Fruit fly (Drosophila melanogaster) whole organism, embryonic: ENCODE data around the gene Parg.

Source experiments
- Ada2b ChIP-seq: fragments of 200-800 bp; sonication (Bioruptor generic); IDR thresholded peaks from 2 replicates; pipeline ENCODE4 v1.3.6; 2022; ENCODE audit warnings: missing biosample characterization, missing genetic modification characterization
- Aef1 ChIP-seq: fragments of 200-800 bp; sonication (Bioruptor generic); IDR thresholded peaks from 3 replicates; pipeline ENCODE4 v1.3.6; 2022; ENCODE audit warnings: missing biosample characterization, missing genetic modification characterization
- B-H2 ChIP-seq: fragments of 200-800 bp; sonication (Bioruptor generic); optimal IDR thresholded peaks from 2 replicates; lab custom pipeline; 2018; ENCODE audit warnings: missing biosample characterization, mild to moderate bottlenecking, missing genetic modification characterization
- BEAF-32 ChIP-seq: fragments of 200-800 bp; sonication (Bioruptor generic); optimal IDR thresholded peaks from 3 replicates; lab custom pipeline; 2017; ENCODE audit warnings: missing biosample characterization, missing genetic modification characterization, mild to moderate bottlenecking, moderate library complexity, missing genetic modification reagents
- CG10543 ChIP-seq: fragments of 200-800 bp; sonication (Bioruptor generic); optimal IDR thresholded peaks from 3 replicates; lab custom pipeline; 2017; ENCODE audit warnings: missing biosample characterization, mild to moderate bottlenecking, missing genetic modification characterization, moderate library complexity
- CG11093 ChIP-seq: fragments of 200-800 bp; sonication (Bioruptor generic); IDR thresholded peaks from 3 replicates; pipeline ENCODE4 v1.3.6; 2022; ENCODE audit warnings: missing biosample characterization, missing genetic modification characterization
- CG11398 ChIP-seq: fragments of 200-800 bp; sonication (Bioruptor generic); optimal IDR thresholded peaks from 2 replicates; lab custom pipeline; 2016; ENCODE audit warnings: missing biosample characterization, missing genetic modification characterization
- CG11723 ChIP-seq: fragments of 200-800 bp; sonication (Bioruptor generic); optimal IDR thresholded peaks from 2 replicates; lab custom pipeline; 2017; ENCODE audit warnings: missing biosample characterization, mild to moderate bottlenecking, missing genetic modification characterization
- CG12104 ChIP-seq: fragments of 200-800 bp; sonication (Bioruptor generic); optimal IDR thresholded peaks from 3 replicates; lab custom pipeline; 2016; ENCODE audit warnings: missing biosample characterization, missing genetic modification characterization
- CG13123 ChIP-seq: fragments of 200-800 bp; sonication (Bioruptor generic); optimal IDR thresholded peaks from 2 replicates; lab custom pipeline; 2016; ENCODE audit warnings: missing biosample characterization, missing genetic modification characterization
- CG14860 ChIP-seq: fragments of 200-800 bp; sonication (Bioruptor generic); IDR thresholded peaks from 3 replicates; pipeline ENCODE4 v1.3.6; 2022; ENCODE audit warnings: missing biosample characterization, missing genetic modification characterization; ENCODE audit not compliant: partially characterized antibody
- CG15601 ChIP-seq: fragments of 200-800 bp; sonication (Bioruptor generic); optimal IDR thresholded peaks from 3 replicates; lab custom pipeline; 2019; ENCODE audit warnings: missing biosample characterization, mild to moderate bottlenecking, missing genetic modification characterization, moderate library complexity
- CG16863 ChIP-seq: fragments of 200-800 bp; sonication (Bioruptor generic); optimal IDR thresholded peaks from 3 replicates; lab custom pipeline; 2016; ENCODE audit warnings: missing biosample characterization, missing genetic modification characterization
- CG17568 ChIP-seq: fragments of 200-800 bp; sonication (Bioruptor generic); optimal IDR thresholded peaks from 2 replicates; lab custom pipeline; 2018; ENCODE audit warnings: missing biosample characterization, mild to moderate bottlenecking, missing genetic modification characterization, moderate library complexity
- CG30403 ChIP-seq: fragments of 200-800 bp; sonication (Bioruptor generic); optimal IDR thresholded peaks from 3 replicates; lab custom pipeline; 2016; ENCODE audit warnings: missing biosample characterization, missing genetic modification characterization
- CG3065 ChIP-seq: fragments of 200-800 bp; sonication (Bioruptor generic); optimal IDR thresholded peaks from 2 replicates; lab custom pipeline; 2016; ENCODE audit warnings: missing biosample characterization, missing genetic modification characterization
- CG32532 ChIP-seq: fragments of 200-800 bp; sonication (Bioruptor generic); IDR thresholded peaks from 2 replicates; pipeline ENCODE4 v1.3.6; 2022; ENCODE audit warnings: missing biosample characterization, missing genetic modification characterization
- CG33557 ChIP-seq: fragments of 200-800 bp; sonication (Bioruptor generic); optimal IDR thresholded peaks from 2 replicates; lab custom pipeline; 2019; ENCODE audit warnings: missing biosample characterization, mild to moderate bottlenecking, missing genetic modification characterization, moderate library complexity
- CG34224 ChIP-seq: fragments of 200-800 bp; sonication (Bioruptor generic); IDR thresholded peaks from 3 replicates; pipeline ENCODE4 v1.3.6; 2022; ENCODE audit warnings: missing biosample characterization, missing genetic modification characterization; ENCODE audit not compliant: partially characterized antibody
- CG34422 ChIP-seq: fragments of 200-800 bp; sonication (Bioruptor generic); IDR thresholded peaks from 3 replicates; pipeline ENCODE4 v1.3.6; 2022; ENCODE audit warnings: missing biosample characterization, missing genetic modification characterization
- CG6813 ChIP-seq: fragments of 200-800 bp; sonication (Bioruptor generic); optimal IDR thresholded peaks from 2 replicates; lab custom pipeline; 2017; ENCODE audit warnings: missing biosample characterization, missing genetic modification characterization, mild to moderate bottlenecking, moderate library complexity, missing genetic modification reagents
- CG8388 ChIP-seq: fragments of 200-800 bp; sonication (Bioruptor generic); optimal IDR thresholded peaks from 2 replicates; lab custom pipeline; 2019; ENCODE audit warnings: missing biosample characterization, mild to moderate bottlenecking, missing genetic modification characterization, moderate library complexity
- CG8924 ChIP-seq: fragments of 200-800 bp; optimal IDR thresholded peaks from 3 replicates; lab custom pipeline; 2019; ENCODE audit warnings: missing biosample characterization, mild to moderate bottlenecking, missing genetic modification characterization, moderate library complexity
- Chrac-16 ChIP-seq: fragments of 200-800 bp; sonication (Bioruptor generic); optimal IDR thresholded peaks from 3 replicates; lab custom pipeline; 2016; ENCODE audit warnings: missing biosample characterization, missing genetic modification characterization
- CkIIα-i1 ChIP-seq: fragments of 200-800 bp; sonication (Bioruptor generic); IDR thresholded peaks from 2 replicates; pipeline ENCODE4 v1.3.6; 2022; ENCODE audit warnings: missing biosample characterization, missing genetic modification characterization
- Dad ChIP-seq: fragments of 200-800 bp; sonication (Bioruptor generic); optimal IDR thresholded peaks from 3 replicates; lab custom pipeline; 2016; ENCODE audit warnings: missing biosample characterization, missing genetic modification characterization
- Fer1 ChIP-seq: fragments of 200-800 bp; sonication (Bioruptor generic); optimal IDR thresholded peaks from 2 replicates; lab custom pipeline; 2017; ENCODE audit warnings: missing biosample characterization, mild to moderate bottlenecking, missing genetic modification characterization
- Nf-YC ChIP-seq: fragments of 200-800 bp; optimal IDR thresholded peaks from 3 replicates; lab custom pipeline; 2019; ENCODE audit warnings: missing biosample characterization, mild to moderate bottlenecking, missing genetic modification characterization, moderate library complexity
- Taf1 ChIP-seq: fragments of 200-800 bp; sonication (Bioruptor generic); IDR thresholded peaks from 2 replicates; pipeline ENCODE4 v1.3.6; 2022; ENCODE audit warnings: missing biosample characterization, missing genetic modification characterization
- YL-1 ChIP-seq: fragments of 200-800 bp; sonication (Bioruptor generic); optimal IDR thresholded peaks from 3 replicates; lab custom pipeline; 2017; ENCODE audit warnings: missing biosample characterization, mild to moderate bottlenecking, missing genetic modification characterization
- amos ChIP-seq: fragments of 200-800 bp; sonication (Bioruptor generic); IDR thresholded peaks from 2 replicates; pipeline ENCODE4 v1.3.6; 2022; ENCODE audit warnings: missing biosample characterization, missing genetic modification characterization; ENCODE audit not compliant: partially characterized antibody
- ash1 ChIP-seq: fragments of 200-800 bp; sonication (Bioruptor generic); optimal IDR thresholded peaks from 2 replicates; lab custom pipeline; 2018; ENCODE audit warnings: missing biosample characterization, mild to moderate bottlenecking, missing genetic modification characterization
- bowl ChIP-seq: fragments of 200-800 bp; sonication (Bioruptor generic); IDR thresholded peaks from 2 replicates; pipeline ENCODE4 v1.3.6; 2022; ENCODE audit warnings: missing biosample characterization, missing genetic modification characterization
- br ChIP-seq: fragments of >200 bp; optimal IDR thresholded peaks from 2 replicates; lab custom pipeline; 2017
- cwo ChIP-seq: fragments of 200-800 bp; sonication (Bioruptor generic); optimal IDR thresholded peaks from 3 replicates; lab custom pipeline; 2017; ENCODE audit warnings: missing biosample characterization, missing genetic modification characterization, mild to moderate bottlenecking, moderate library complexity, missing genetic modification reagents
- esg ChIP-seq: fragments of 200-800 bp; sonication (Bioruptor generic); conservative IDR thresholded peaks from 2 replicates; pipeline ENCODE4 v1.3.6; 2022; ENCODE audit warnings: missing biosample characterization, missing genetic modification characterization
- fd96Cb ChIP-seq: fragments of 200-800 bp; sonication (Bioruptor generic); optimal IDR thresholded peaks from 2 replicates; lab custom pipeline; 2018; ENCODE audit warnings: missing biosample characterization, mild to moderate bottlenecking, missing genetic modification characterization, moderate library complexity
- gsb-n ChIP-seq: fragments of 200-800 bp; sonication (Bioruptor generic); optimal IDR thresholded peaks from 3 replicates; lab custom pipeline; 2018; ENCODE audit warnings: missing biosample characterization, mild to moderate bottlenecking, missing genetic modification characterization
- lab ChIP-seq: fragments of 200-800 bp; sonication (Bioruptor generic); optimal IDR thresholded peaks from 3 replicates; lab custom pipeline; 2017; ENCODE audit warnings: missing biosample characterization, missing genetic modification characterization, mild to moderate bottlenecking, moderate library complexity, missing genetic modification reagents
- peb ChIP-seq: fragments of 200-800 bp; sonication (Bioruptor generic); IDR thresholded peaks from 2 replicates; pipeline ENCODE4 v1.3.6; 2022; ENCODE audit warnings: missing biosample characterization, missing genetic modification characterization
- pho ChIP-seq: fragments of 200-800 bp; sonication (Bioruptor generic); optimal IDR thresholded peaks from 2 replicates; lab custom pipeline; 2016; ENCODE audit warnings: missing biosample characterization, missing genetic modification characterization
- psq ChIP-seq: fragments of 200-800 bp; sonication (Bioruptor generic); optimal IDR thresholded peaks from 2 replicates; lab custom pipeline; 2017; ENCODE audit warnings: missing biosample characterization, missing genetic modification characterization
- sc ChIP-seq, 3 experiments: fragments of >200 bp in 2 of 3; fragments of 200-800 bp in 1 of 3; sonication (Bioruptor generic) in 1 of 3; optimal IDR thresholded peaks; 2 replicates in 2 of 3; 3 replicates in 1 of 3; lab custom pipeline; 2017; ENCODE audit warnings: mild to moderate bottlenecking in 1 of 3, missing biosample characterization in 1 of 3, missing genetic modification characterization in 1 of 3, missing genetic modification reagents in 1 of 3
- seq ChIP-seq: fragments of 200-800 bp; sonication (Bioruptor generic); IDR thresholded peaks from 2 replicates; pipeline ENCODE4 v1.3.6; 2022; ENCODE audit warnings: missing biosample characterization, missing genetic modification characterization
- stc ChIP-seq: fragments of 200-800 bp; sonication (Bioruptor generic); IDR thresholded peaks from 2 replicates; pipeline ENCODE4 v1.3.6; 2022; ENCODE audit warnings: missing biosample characterization, missing genetic modification characterization
- sug ChIP-seq: fragments of 200-800 bp; optimal IDR thresholded peaks from 2 replicates; lab custom pipeline; 2019; ENCODE audit warnings: missing biosample characterization, mild to moderate bottlenecking, missing genetic modification characterization, moderate library complexity
- tio ChIP-seq: fragments of 200-800 bp; sonication (Bioruptor generic); optimal IDR thresholded peaks from 2 replicates; lab custom pipeline; 2017; ENCODE audit warnings: missing biosample characterization, missing genetic modification characterization, inconsistent platforms
- toy ChIP-seq: fragments of 200-800 bp; sonication (Bioruptor generic); IDR thresholded peaks from 2 replicates; pipeline ENCODE4 v1.3.6; 2022; ENCODE audit warnings: missing biosample characterization, missing genetic modification characterization
- unpg ChIP-seq: fragments of 200-800 bp; sonication (Bioruptor generic); optimal IDR thresholded peaks from 3 replicates; lab custom pipeline; 2018; ENCODE audit warnings: missing biosample characterization, mild to moderate bottlenecking, missing genetic modification characterization, moderate library complexity
- zfh1 ChIP-seq: fragments of 200-800 bp; sonication (Bioruptor generic); IDR thresholded peaks from 3 replicates; pipeline ENCODE4 v1.3.6; 2022; ENCODE audit warnings: missing biosample characterization, missing genetic modification characterization

Parg gene

DNA sequence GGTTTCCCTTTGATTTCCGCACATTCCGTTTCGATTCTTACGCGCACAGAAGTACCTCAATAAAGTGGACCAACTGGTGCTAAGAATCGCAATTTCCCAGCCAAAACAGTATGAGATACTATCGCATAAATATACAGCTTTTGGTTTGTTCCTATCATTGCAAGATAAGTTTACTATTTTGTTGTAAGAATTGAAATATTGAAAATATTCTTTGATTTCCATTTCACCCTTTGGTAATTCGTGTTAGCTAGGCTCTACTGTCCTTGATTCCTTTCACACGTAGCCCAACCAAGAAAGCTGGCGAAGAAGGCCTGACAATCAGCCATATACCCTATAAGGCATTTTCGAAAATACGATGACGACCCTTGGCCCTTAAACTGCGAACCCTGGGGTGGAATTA lies 19.3 kb upstream of the Parg start (continued):
- TF ChIP-seq CG12104 (GFP tag; lab: Kevin White, UChicago), result peak; percentile 7
- TF ChIP-seq CG32532 (GFP tag; lab: Robert Waterston, UW), result peak; percentile 19; the same call in 1 of the 2 replicates
- TF ChIP-seq CG8388, result peak; percentile 43
- TF ChIP-seq br (lab: Kevin White, UChicago), result no peak
- peak; percentile 59; the same call in 1 of the 3 replicates for TF ChIP-seq zfh1
- TF ChIP-seq Dad (GFP tag; lab: Kevin White, UChicago), result no peak
- TF ChIP-seq pho (GFP tag; lab: Kevin White, UChicago), result peak; percentile 15
- TF ChIP-seq sc (optimal IDR thresholded peaks at IDR 0.05; lab: Kevin White, UChicago), result no peak
- TF ChIP-seq sc (GFP tag; optimal IDR thresholded peaks at IDR 0.05; lab: Kevin White, UChicago), result no peak
- 0 out of 2 replicates have a peak, but pooled peaks have one; percentile 15 for TF ChIP-seq esg (GFP tag; lab: Robert Waterston, UW)
- TF ChIP-seq amos (GFP tag; lab: Robert Waterston, UW), result no peak
- TF ChIP-seq CG15601 (tag; lab: Kevin White, UChicago), result peak; percentile 54
- TF ChIP-seq B-H2 (GFP tag; lab: Kevin White, UChicago), result no peak
- no peak for TF ChIP-seq YL-1
- TF ChIP-seq CG13123, result no peak
- no peak for TF ChIP-seq cwo (GFP tag; lab: Kevin White, UChicago)
- peak; percentile 36 for TF ChIP-seq Chrac-16 (GFP tag; lab: Kevin White, UChicago)
- no peak for TF ChIP-seq CG11398 (GFP tag; lab: Kevin White, UChicago)
- TF ChIP-seq CG11723, result no peak
- no peak for TF ChIP-seq Taf1 (GFP tag; lab: Robert Waterston, UW)
- TF ChIP-seq Ada2b (GFP tag; lab: Robert Waterston, UW), result no peak
- TF ChIP-seq CG14860 (GFP tag; lab: Robert Waterston, UW), result no peak
- no peak for TF ChIP-seq CG10543
- TF ChIP-seq sug, result no peak
- peak; percentile 54 for TF ChIP-seq unpg
- TF ChIP-seq CG11093, result no peak
- peak; percentile 58 for TF ChIP-seq Fer1 (GFP tag; lab: Kevin White, UChicago)
- TF ChIP-seq tio (GFP tag; lab: Kevin White, UChicago), result peak; percentile 9
- no peak for TF ChIP-seq bowl (GFP tag; lab: Robert Waterston, UW)
- no peak for TF ChIP-seq CG34224 (GFP tag; lab: Robert Waterston, UW)
- peak; percentile 53; the same call in 1 of the 2 replicates for TF ChIP-seq stc (GFP tag; lab: Robert Waterston, UW)
- peak; percentile 54 for TF ChIP-seq gsb-n (tag; lab: Kevin White, UChicago)
- peak; percentile 18; the same call in 1 of the 2 replicates for TF ChIP-seq peb (GFP tag; lab: Robert Waterston, UW)
- TF ChIP-seq fd96Cb (tag; lab: Kevin White, UChicago), result peak; percentile 51
- TF ChIP-seq psq (GFP tag; lab: Kevin White, UChicago), result no peak
- TF ChIP-seq CG3065 (GFP tag; lab: Kevin White, UChicago), result no peak
- TF ChIP-seq CG30403, result peak; percentile 48
- TF ChIP-seq CG6813 (GFP tag; lab: Kevin White, UChicago), result peak; percentile 1
- TF ChIP-seq Aef1 (GFP tag; lab: Robert Waterston, UW), result no peak
- peak; percentile 26; the same call in 1 of the 2 replicates for TF ChIP-seq seq (GFP tag; lab: Robert Waterston, UW)
- TF ChIP-seq Nf-YC, result peak; percentile 22
- TF ChIP-seq CG17568 (GFP tag; lab: Kevin White, UChicago), result no peak
- no peak for TF ChIP-seq toy (GFP tag; lab: Robert Waterston, UW)
- TF ChIP-seq lab (GFP tag; lab: Kevin White, UChicago), result peak; percentile 67
- peak; percentile 30 for TF ChIP-seq CG16863 (GFP tag; lab: Kevin White, UChicago)
- TF ChIP-seq ash1 (GFP tag; lab: Kevin White, UChicago), result no peak
- TF ChIP-seq BEAF-32, result no peak
- TF ChIP-seq CG33557, result peak; percentile 37
- peak; percentile 57; the same call in 2 of the 3 replicates for TF ChIP-seq CG34422
- TF ChIP-seq CkIIα-i1 (GFP tag; lab: Robert Waterston, UW), result no peak
- TF ChIP-seq CG8924 (tag; lab: Kevin White, UChicago), result peak; percentile 34
